Worm (Caenorhabditis elegans): ENCODE measurements around the gene F53H4.3.

The F53H4.3 gene

DNA sequence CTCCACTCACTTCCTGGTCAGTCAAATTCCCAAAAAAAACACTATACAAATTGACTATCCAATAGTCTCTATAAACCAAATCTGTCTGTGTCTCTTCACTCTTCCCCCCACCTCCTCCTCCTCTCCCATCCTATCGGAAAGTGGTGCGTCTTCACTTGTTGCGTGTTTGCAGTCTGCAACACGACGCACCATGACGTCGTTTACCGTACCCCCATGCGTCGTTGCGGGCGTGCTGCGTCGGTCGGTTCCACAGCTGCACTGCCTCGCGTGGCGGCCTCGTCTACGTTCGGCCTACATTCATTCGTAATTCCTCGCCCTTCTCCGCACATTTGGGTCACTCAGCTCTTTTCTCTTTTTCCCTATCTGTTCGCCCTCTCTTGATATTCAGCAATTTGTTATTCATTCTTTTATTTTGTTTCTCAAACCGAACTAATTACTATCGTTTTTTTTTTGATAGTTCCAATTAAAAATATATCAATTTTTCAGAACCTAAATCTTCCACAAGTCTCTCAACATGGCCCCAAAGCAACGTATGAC, 46.2 kb downstream of the F53H4.3 start, which contains the start of gene serp-1.1 (continued):
- peak; percentile 85 for TF ChIP-seq dpl-1 (GFP tag; optimal IDR thresholded peaks at IDR 0.05)
- peak; percentile 100 for TF ChIP-seq dve-1 (tag; optimal IDR thresholded peaks at IDR 0.05; ENCODE audit: insufficient read depth)
- TF ChIP-seq Y5F2A.4 (GFP tag; optimal IDR thresholded peaks at IDR 0.05): peak; percentile 85
- TF ChIP-seq mxl-3 (GFP tag; optimal IDR thresholded peaks at IDR 0.05): peak; percentile 100
- TF ChIP-seq cey-2 (tag; optimal IDR thresholded peaks at IDR 0.05; ENCODE audit: borderline replicate concordance, insufficient read depth): no peak
- peak; percentile 99; the same call in 1 of the 2 replicates for TF ChIP-seq lin-1 (GFP tag; IDR thresholded peaks at IDR 0.05)
- TF ChIP-seq nhr-237 (tag; optimal IDR thresholded peaks at IDR 0.05): peak; percentile 76
- peak; percentile 100 for TF ChIP-seq hlh-11 (tag; optimal IDR thresholded peaks at IDR 0.05)
- peak in 1 of 2 experiments; percentile 100 for TF ChIP-seq unc-62 (GFP tag; optimal IDR thresholded peaks at IDR 0.05 in 1 of 2)
- TF ChIP-seq unc-62 (tag; optimal IDR thresholded peaks at IDR 0.05): peak; percentile 68
- peak; percentile 97 for TF ChIP-seq mes-2 (tag; optimal IDR thresholded peaks at IDR 0.05; ENCODE audit: poor library complexity, severe bottlenecking)
- no peak for TF ChIP-seq F26F4.8 (GFP tag; conservative IDR thresholded peaks at IDR 0.05)
- peak; percentile 64 for TF ChIP-seq lin-15B (tag; optimal IDR thresholded peaks at IDR 0.05)
- no peak for TF ChIP-seq daf-19 (GFP tag; conservative IDR thresholded peaks at IDR 0.05)
- TF ChIP-seq spr-1 (tag; optimal IDR thresholded peaks at IDR 0.05): peak; percentile 97
- peak; percentile 91 for TF ChIP-seq pqm-1 (tag; optimal IDR thresholded peaks at IDR 0.05)
- peak; percentile 77 for TF ChIP-seq ceh-28 (tag; optimal IDR thresholded peaks at IDR 0.05)
- TF ChIP-seq lin-13 (GFP tag; optimal IDR thresholded peaks at IDR 0.05): peak; percentile 99
- TF ChIP-seq zip-11 (GFP tag; IDR thresholded peaks at IDR 0.05): no peak
- peak; percentile 93 to 99 for TF ChIP-seq mdl-1 (tag; optimal IDR thresholded peaks at IDR 0.05)
- TF ChIP-seq nhr-111 (GFP tag; optimal IDR thresholded peaks at IDR 0.05): no peak
- peak; percentile 99 for TF ChIP-seq nhr-41 (GFP tag; IDR thresholded peaks at IDR 0.05)
- peak; percentile 93 for TF ChIP-seq lin-38 (GFP tag; IDR thresholded peaks at IDR 0.05)
- TF ChIP-seq spr-3 (GFP tag; optimal IDR thresholded peaks at IDR 0.05): peak; percentile 97
- peak; percentile 98 for TF ChIP-seq nhr-28 (tag; optimal IDR thresholded peaks at IDR 0.05)
- peak; percentile 99 for TF ChIP-seq ceh-20 (GFP tag; IDR thresholded peaks at IDR 0.05)
- peak; percentile 98 for TF ChIP-seq nhr-48 (tag; optimal IDR thresholded peaks at IDR 0.05)
- peak; percentile 96 for TF ChIP-seq arid-1 (GFP tag; conservative IDR thresholded peaks at IDR 0.05)
- no peak for TF ChIP-seq ztf-11 (tag; optimal IDR thresholded peaks at IDR 0.05)
- TF ChIP-seq nhr-11 (tag; optimal IDR thresholded peaks at IDR 0.05): peak; percentile 96
- peak; percentile 85 for TF ChIP-seq egl-27 (tag; optimal IDR thresholded peaks at IDR 0.05)
- peak; percentile 91 for TF ChIP-seq mxl-2 (GFP tag; conservative IDR thresholded peaks at IDR 0.05)
- TF ChIP-seq nhr-10 (tag; optimal IDR thresholded peaks at IDR 0.05): peak; percentile 94
- peak; percentile 77 for TF ChIP-seq lim-7 (GFP tag; IDR thresholded peaks at IDR 0.05)

DNA sequence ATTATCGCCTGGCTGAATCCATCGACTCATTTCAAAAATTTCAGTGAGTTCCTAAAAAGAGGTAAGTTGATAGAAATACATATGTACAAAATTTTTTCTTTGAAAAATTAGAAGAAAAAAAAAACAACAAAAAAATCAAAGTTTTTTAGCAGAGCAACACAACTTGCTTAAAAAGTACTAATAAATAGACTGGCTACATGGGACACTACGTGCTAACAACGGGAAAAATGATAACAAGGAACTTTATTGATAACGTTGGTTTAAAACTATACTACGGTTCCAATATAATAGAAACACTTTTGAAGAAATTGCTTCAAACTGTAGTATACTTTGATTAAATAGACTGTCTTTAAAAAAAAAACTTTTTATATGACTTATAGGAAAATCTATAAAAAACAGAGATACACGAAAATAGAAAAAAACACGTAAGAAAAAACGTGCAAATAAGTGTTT, 48.9 kb downstream of the F53H4.3 start, which contains the start of gene acox-1.6:
acox-1.6 (minus strand) TSS at position 51 of the 453 bp plus-strand sequence.
- TF ChIP-seq hlh-30 (tag; optimal IDR thresholded peaks at IDR 0.05; ENCODE audit: insufficient read depth): no peak
- TF ChIP-seq zip-11 (GFP tag; IDR thresholded peaks at IDR 0.05): no peak
- peak; percentile 7 for TF ChIP-seq hlh-11 (tag; optimal IDR thresholded peaks at IDR 0.05)
- no peak for TF ChIP-seq F49E8.2 (tag; optimal IDR thresholded peaks at IDR 0.05; ENCODE audit: borderline replicate concordance)
- no peak for TF ChIP-seq ceh-32 (tag; optimal IDR thresholded peaks at IDR 0.05; ENCODE audit: poor library complexity)
- peak; percentile 66 for TF ChIP-seq pqm-1 (tag; optimal IDR thresholded peaks at IDR 0.05)
- TF ChIP-seq lin-38 (GFP tag; IDR thresholded peaks at IDR 0.05): no peak
- no peak for TF ChIP-seq zip-2 (tag; optimal IDR thresholded peaks at IDR 0.05)
- no peak for TF ChIP-seq skn-1 (tag; optimal IDR thresholded peaks at IDR 0.05)
- no peak for TF ChIP-seq daf-8 (GFP tag; IDR thresholded peaks at IDR 0.05)
- no peak for TF ChIP-seq ces-1 (GFP tag; optimal IDR thresholded peaks at IDR 0.05)
- no peak for TF ChIP-seq unc-62 (GFP tag; optimal IDR thresholded peaks at IDR 0.05 in 1 of 2)
- TF ChIP-seq unc-62 (tag; optimal IDR thresholded peaks at IDR 0.05): no peak
- TF ChIP-seq pha-4 (GFP tag; IDR thresholded peaks at IDR 0.05): no peak
- TF ChIP-seq pha-4 (tag; optimal IDR thresholded peaks at IDR 0.05): no peak
- peak; percentile 43 for TF ChIP-seq nhr-77 (tag; optimal IDR thresholded peaks at IDR 0.05)
- no peak for TF ChIP-seq daf-19 (GFP tag; conservative IDR thresholded peaks at IDR 0.05)
- no peak for TF ChIP-seq daf-16 (GFP tag; optimal IDR thresholded peaks at IDR 0.05)
- peak; percentile 68 for TF ChIP-seq daf-16 (tag; optimal IDR thresholded peaks at IDR 0.05)
- no peak for TF ChIP-seq nhr-76 (tag; optimal IDR thresholded peaks at IDR 0.05)
- TF ChIP-seq vab-7 (GFP tag; IDR thresholded peaks at IDR 0.05): no peak
- TF ChIP-seq ceh-82 (tag; optimal IDR thresholded peaks at IDR 0.05): no peak
- peak; percentile 68 for TF ChIP-seq aha-1 (tag)
- no peak for TF ChIP-seq ZK337.2 (GFP tag; IDR thresholded peaks at IDR 0.05)

Measured in whole organism, L4 larva.